Worm (Caenorhabditis elegans) whole organism, L4 larva: Measurements from ENCODE around the gene F41H10.3.

Experiments
- F10B5.3 ChIP-seq: sonication (generic microtip); optimal IDR thresholded peaks from 2 replicates; lab custom pipeline; 2016; ENCODE audit warnings: mild to moderate bottlenecking, missing genetic modification characterization, missing compliant biosample characterization
- T20F7.1 ChIP-seq: fragments of 200-800 bp; sonication (Bioruptor generic); optimal IDR thresholded peaks from 2 replicates; lab custom pipeline; 2018; ENCODE audit warnings: mild to moderate bottlenecking, missing genetic modification characterization, missing compliant biosample characterization
- Y105C5A.15 ChIP-seq: fragments of 200-800 bp; sonication (Bioruptor generic); IDR thresholded peaks from 2 replicates; pipeline ENCODE4 v1.3.6; 2022; ENCODE audit warnings: missing genetic modification characterization, missing compliant biosample characterization
- ZK337.2 ChIP-seq: fragments of 200-800 bp; sonication (Bioruptor generic); IDR thresholded peaks from 2 replicates; pipeline ENCODE4 v1.3.6; 2022; ENCODE audit warnings: missing genetic modification reagents, missing genetic modification characterization, missing compliant biosample characterization
- ZK546.5 ChIP-seq, 2 experiments: sonication (generic microtip); optimal IDR thresholded peaks; 2 replicates each; lab custom pipeline; 2017; ENCODE audit warnings: missing biosample characterization in 2 of 2, missing genetic modification characterization in 2 of 2
- aha-1 ChIP-seq: fragments of 150-350 bp; peaks from one replicate; lab custom pipeline; 2014; ENCODE audit warnings: missing biosample characterization, missing genetic modification characterization
- aly-2 ChIP-seq: sonication (generic microtip); optimal IDR thresholded peaks from 2 replicates; lab custom pipeline; 2018; ENCODE audit warnings: missing biosample characterization, missing genetic modification characterization
- attf-4 ChIP-seq: sonication (generic microtip); optimal IDR thresholded peaks from 3 replicates; lab custom pipeline; 2017; ENCODE audit warnings: missing biosample characterization, missing genetic modification characterization
- ceh-20 ChIP-seq: fragments of 200-800 bp; sonication (Bioruptor generic); IDR thresholded peaks from 2 replicates; pipeline ENCODE4 v1.3.6; 2022; ENCODE audit warnings: missing genetic modification reagents, missing genetic modification characterization, missing compliant biosample characterization
- ceh-28 ChIP-seq: fragments of 150-350 bp; optimal IDR thresholded peaks from 2 replicates; lab custom pipeline; 2014; ENCODE audit warnings: missing biosample characterization, missing genetic modification reagents, missing genetic modification characterization
- ceh-44 ChIP-seq: fragments of 200-800 bp; sonication (Bioruptor generic); IDR thresholded peaks from 2 replicates; pipeline ENCODE4 v1.3.6; 2022; ENCODE audit warnings: missing genetic modification reagents, missing genetic modification characterization, missing compliant biosample characterization
- daf-12 ChIP-seq: fragments of 150-350 bp; optimal IDR thresholded peaks from 2 replicates; lab custom pipeline; 2014; ENCODE audit warnings: missing biosample characterization, missing genetic modification reagents, missing genetic modification characterization
- daf-8 ChIP-seq: fragments of 200-800 bp; sonication (Bioruptor generic); IDR thresholded peaks from 2 replicates; pipeline ENCODE4 v1.3.6; 2022; ENCODE audit warnings: missing genetic modification characterization, missing compliant biosample characterization
- dmd-8 ChIP-seq: fragments of 200-800 bp; sonication (Bioruptor generic); IDR thresholded peaks from 2 replicates; pipeline ENCODE4 v1.3.6; 2022; ENCODE audit warnings: missing genetic modification characterization, missing compliant biosample characterization
- fos-1 ChIP-seq: fragments of 150-350 bp; optimal IDR thresholded peaks from 2 replicates; lab custom pipeline; 2014; ENCODE audit warnings: missing biosample characterization, missing genetic modification characterization
- gei-8 ChIP-seq: fragments of 200-800 bp; sonication (Bioruptor generic); optimal IDR thresholded peaks from 2 replicates; lab custom pipeline; 2018; ENCODE audit warnings: mild to moderate bottlenecking, missing genetic modification characterization, missing compliant biosample characterization
- hlh-11 ChIP-seq: fragments of 200-800 bp; sonication (Bioruptor generic); optimal IDR thresholded peaks from 2 replicates; lab custom pipeline; 2018; ENCODE audit warnings: mild to moderate bottlenecking, missing genetic modification characterization, missing compliant biosample characterization
- hmg-1.1 ChIP-seq: fragments of 200-800 bp; sonication (Bioruptor generic); IDR thresholded peaks from 2 replicates; pipeline ENCODE4 v1.3.6; 2022; ENCODE audit warnings: missing genetic modification reagents, missing genetic modification characterization, missing compliant biosample characterization
- lin-38 ChIP-seq: fragments of 200-800 bp; sonication (Bioruptor generic); IDR thresholded peaks from 2 replicates; pipeline ENCODE4 v1.3.6; 2022; ENCODE audit warnings: missing genetic modification reagents, missing genetic modification characterization, missing compliant biosample characterization
- lin-39 ChIP-seq: fragments of 150-350 bp; optimal IDR thresholded peaks from 2 replicates; lab custom pipeline; 2014; ENCODE audit warnings: missing biosample characterization, missing genetic modification reagents, missing genetic modification characterization
- madf-9 ChIP-seq: fragments of 200-800 bp; sonication (Bioruptor generic); conservative IDR thresholded peaks from 2 replicates; pipeline ENCODE4 v1.3.6; 2022; ENCODE audit warnings: missing genetic modification reagents, missing genetic modification characterization, missing compliant biosample characterization
- mxl-2 ChIP-seq: fragments of 200-800 bp; sonication (Bioruptor generic); conservative IDR thresholded peaks from 2 replicates; pipeline ENCODE4 v1.3.6; 2022; ENCODE audit warnings: missing genetic modification reagents, missing genetic modification characterization, missing compliant biosample characterization
- nhr-102 ChIP-seq: sonication (generic microtip); optimal IDR thresholded peaks from 2 replicates; lab custom pipeline; 2016; ENCODE audit warnings: mild to moderate bottlenecking, missing genetic modification characterization, moderate library complexity, missing compliant biosample characterization
- nhr-41 ChIP-seq: fragments of 200-800 bp; sonication (Bioruptor generic); IDR thresholded peaks from 2 replicates; pipeline ENCODE4 v1.3.6; 2022; ENCODE audit warnings: missing genetic modification reagents, missing genetic modification characterization, missing compliant biosample characterization
- nhr-76 ChIP-seq: fragments of 150-350 bp; optimal IDR thresholded peaks from 2 replicates; lab custom pipeline; 2014; ENCODE audit warnings: missing biosample characterization, missing genetic modification characterization
- nhr-77 ChIP-seq: fragments of 150-350 bp; optimal IDR thresholded peaks from 2 replicates; lab custom pipeline; 2014; ENCODE audit warnings: missing biosample characterization, missing genetic modification characterization
- pqm-1 ChIP-seq: sonication (generic microtip); optimal IDR thresholded peaks from 2 replicates; lab custom pipeline; 2017; ENCODE audit warnings: missing biosample characterization, missing genetic modification characterization
- rbr-2 ChIP-seq: sonication (generic microtip); optimal IDR thresholded peaks from 2 replicates; lab custom pipeline; 2016; ENCODE audit warnings: missing genotype, missing genetic modification characterization, missing compliant biosample characterization
- saeg-2 ChIP-seq: fragments of 200-800 bp; sonication (Bioruptor generic); IDR thresholded peaks from 2 replicates; pipeline ENCODE4 v1.3.6; 2022; ENCODE audit warnings: missing genetic modification reagents, missing genetic modification characterization, missing compliant biosample characterization
- snpc-4 ChIP-seq: fragments of 150-350 bp; optimal IDR thresholded peaks from 2 replicates; lab custom pipeline; 2014; ENCODE audit warnings: missing biosample characterization, missing genetic modification characterization
- spr-1 ChIP-seq: sonication (generic microtip); optimal IDR thresholded peaks from 2 replicates; lab custom pipeline; 2016; ENCODE audit warnings: mild to moderate bottlenecking, missing genetic modification characterization, missing compliant biosample characterization
- spr-3 ChIP-seq: fragments of 200-800 bp; sonication (Bioruptor generic); optimal IDR thresholded peaks from 2 replicates; lab custom pipeline; 2018; ENCODE audit warnings: mild to moderate bottlenecking, missing genetic modification characterization, missing compliant biosample characterization
- tra-1 ChIP-seq: fragments of 200-800 bp; sonication (Bioruptor generic); IDR thresholded peaks from 2 replicates; pipeline ENCODE4 v1.3.6; 2022; ENCODE audit warnings: missing genetic modification reagents, missing genetic modification characterization, missing compliant biosample characterization
- unc-62 ChIP-seq, 3 experiments: fragments of 150-350 bp in 1 of 3; sonication (generic microtip); optimal IDR thresholded peaks in 2 of 3; peaks in 1 of 3; 1 replicate in 1 of 3; 2 replicates in 2 of 3; lab custom pipeline; 2014 to 2017; ENCODE audit warnings: missing biosample characterization in 3 of 3, missing genetic modification characterization in 3 of 3, missing genetic modification reagents in 3 of 3, missing genotype in 1 of 3
- zfp-2 ChIP-seq: sonication (generic microtip); optimal IDR thresholded peaks from 2 replicates; lab custom pipeline; 2016; ENCODE audit warnings: mild to moderate bottlenecking, missing genetic modification characterization, missing compliant biosample characterization
- ztf-7 ChIP-seq: fragments of 150-350 bp; optimal IDR thresholded peaks from 2 replicates; lab custom pipeline; 2014; ENCODE audit warnings: missing biosample characterization, missing genetic modification characterization

F41H10.3 gene

DNA sequence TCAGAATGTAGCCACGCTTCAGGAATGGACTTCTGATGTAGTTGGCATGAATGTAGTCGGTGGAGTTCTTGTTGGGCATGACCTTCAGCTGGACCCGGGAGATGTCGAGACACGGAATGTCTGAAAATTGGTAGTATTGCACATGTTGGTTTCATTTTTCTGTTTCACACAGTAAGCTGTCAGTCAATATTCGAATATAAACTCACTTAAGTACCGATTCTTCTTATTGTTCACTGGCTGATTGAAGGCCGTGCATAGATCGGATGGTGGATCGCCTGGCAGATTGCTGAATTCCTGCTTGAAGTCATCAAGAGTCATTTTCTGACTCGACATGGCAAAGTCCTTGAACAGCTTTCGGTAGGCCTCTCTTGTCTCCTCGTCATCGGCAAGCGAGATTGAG, 39.5 kb downstream of the F41H10.3 start:
- no peak for TF ChIP-seq ZK546.5 (tag; optimal IDR thresholded peaks at IDR 0.05; lab: Kevin White, UChicago)
- TF ChIP-seq unc-62 (GFP tag; optimal IDR thresholded peaks at IDR 0.05 in 1 of 2; lab: Kevin White, UChicago), result peak in 1 of 2 experiments; percentile 95
- TF ChIP-seq unc-62 (tag; optimal IDR thresholded peaks at IDR 0.05; lab: Kevin White, UChicago), result no peak
- no peak for TF ChIP-seq lin-39 (tag; lab: Kevin White, UChicago)
- no peak for TF ChIP-seq fos-1 (tag; lab: Kevin White, UChicago)

DNA sequence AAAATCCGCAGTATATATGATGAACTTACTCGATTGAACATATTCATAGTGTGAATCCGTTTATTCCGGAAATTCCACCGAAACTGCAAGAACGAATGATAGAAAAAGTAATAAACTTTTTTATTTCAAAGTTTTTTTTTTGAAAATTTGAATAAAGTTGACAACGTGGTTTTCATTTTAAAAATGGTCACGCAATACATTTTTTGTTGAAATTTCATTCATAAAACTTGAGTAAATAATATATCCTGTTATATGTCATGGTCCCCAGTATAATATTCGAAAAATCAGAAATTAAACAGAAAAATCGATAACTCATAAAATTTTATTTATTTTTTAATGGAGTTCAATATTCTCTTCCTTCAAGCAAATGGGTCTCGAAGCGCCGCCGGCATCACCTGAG, 41.5 kb downstream of the F41H10.3 start, which contains the start of gene ZK616.65:
TSS of gene ZK616.65 (minus strand) at position 101 of the 400 bp plus-strand sequence.
- TF ChIP-seq ceh-28 (tag; lab: Kevin White, UChicago) (no peak), daf-8 (no peak), hlh-11 (tag; lab: Kevin White, UChicago) (no peak), ceh-20 (GFP tag; lab: Robert Waterston, UW) (no peak), aly-2 (tag; lab: Kevin White, UChicago) (no peak), snpc-4 (tag; lab: Kevin White, UChicago) (no peak), zfp-2 (tag; lab: Kevin White, UChicago) (no peak)

DNA sequence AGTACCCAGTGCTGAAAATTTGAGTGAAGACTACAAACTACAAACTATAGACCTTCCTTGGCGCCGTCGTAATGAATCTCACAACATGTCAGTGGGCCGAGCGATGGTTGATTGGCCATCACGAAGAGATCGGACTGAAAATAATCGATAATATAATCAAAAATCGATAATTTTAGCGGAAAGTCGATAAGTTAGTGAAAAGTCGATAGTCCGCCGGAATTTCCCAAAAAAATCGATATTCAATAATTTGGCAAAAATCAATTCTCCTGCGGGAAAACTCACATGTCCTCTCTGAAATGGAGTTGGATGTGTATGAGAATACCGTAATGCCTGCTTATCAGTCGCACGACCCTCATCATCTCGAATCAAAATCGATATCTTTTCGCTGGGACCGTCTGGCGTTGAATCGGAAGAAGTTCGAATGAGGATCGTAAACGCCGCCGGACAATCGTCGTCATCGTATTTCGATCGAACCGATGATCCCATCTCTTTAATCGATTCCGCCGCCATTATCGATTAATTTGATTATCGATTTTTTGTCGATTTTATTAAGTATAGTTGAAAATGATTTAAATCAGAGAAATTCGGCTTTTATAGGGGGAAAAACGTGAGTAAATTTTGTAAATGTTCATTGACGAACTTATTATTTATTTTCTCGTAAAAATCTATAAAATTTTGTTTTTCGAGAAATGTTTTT, 42.2 kb downstream of the F41H10.3 start, which contains the start of gene ZK616.8:
TSS of gene ZK616.8 (minus strand) at position 553 of the 697 bp plus-strand sequence.
- TF ChIP-seq madf-9 (GFP tag; lab: Robert Waterston, UW), result no peak
- no peak for TF ChIP-seq mxl-2 (GFP tag; lab: Robert Waterston, UW)
- TF ChIP-seq tra-1 (GFP tag; lab: Robert Waterston, UW), result no peak
- peak; percentile 85 for TF ChIP-seq ceh-28 (tag; lab: Kevin White, UChicago)
- no peak for TF ChIP-seq ceh-44 (GFP tag; lab: Robert Waterston, UW)
- TF ChIP-seq nhr-41 (GFP tag; lab: Robert Waterston, UW), result no peak
- no peak for TF ChIP-seq gei-8

DNA sequence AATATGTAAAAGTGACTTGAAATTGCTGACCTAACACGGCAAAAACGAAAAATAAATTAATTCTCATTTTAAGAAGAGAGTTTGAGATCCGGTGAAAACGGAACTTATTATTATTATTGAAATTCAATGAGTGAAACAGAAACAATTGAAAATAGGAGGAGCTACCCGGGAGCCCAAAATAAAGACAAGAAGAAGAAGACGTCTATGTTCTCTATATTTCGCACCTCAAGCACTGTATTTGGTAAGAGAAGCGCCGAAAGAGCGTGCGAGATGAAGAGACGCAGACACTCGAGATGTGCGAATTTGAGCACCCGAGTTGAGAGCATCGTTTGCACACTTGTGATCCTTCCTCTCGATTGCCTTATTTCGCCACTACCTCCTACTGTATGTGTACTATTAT, 46.1 kb downstream of the F41H10.3 start, which contains the start of gene spp-7:
TSS of gene spp-7 (minus strand) at position 101 of the 400 bp plus-strand sequence.
- TF ChIP-seq nhr-77, result no peak
- no peak for TF ChIP-seq pqm-1
- no peak for TF ChIP-seq ztf-7 (tag; lab: Kevin White, UChicago)
- TF ChIP-seq spr-3, result no peak
- no peak for TF ChIP-seq nhr-76 (tag; lab: Kevin White, UChicago)
- TF ChIP-seq ZK337.2 (GFP tag; lab: Robert Waterston, UW), result no peak
- TF ChIP-seq daf-12 (tag; lab: Kevin White, UChicago), result no peak
- no peak for TF ChIP-seq rbr-2 (tag; lab: Kevin White, UChicago)
- no peak for TF ChIP-seq Y105C5A.15 (GFP tag; lab: Robert Waterston, UW)
- TF ChIP-seq dmd-8 (GFP tag; lab: Robert Waterston, UW), result no peak
- no peak for TF ChIP-seq lin-38 (GFP tag; lab: Robert Waterston, UW)
- no peak for TF ChIP-seq ceh-44 (GFP tag; lab: Robert Waterston, UW)
- TF ChIP-seq T20F7.1 (GFP tag; lab: Kevin White, UChicago), result no peak
- no peak for TF ChIP-seq saeg-2 (GFP tag; lab: Robert Waterston, UW)
- no peak for TF ChIP-seq hmg-1.1
- TF ChIP-seq nhr-102, result no peak
- no peak for TF ChIP-seq F10B5.3 (tag; lab: Kevin White, UChicago)
- TF ChIP-seq aha-1 (tag; lab: Kevin White, UChicago), result no peak
- no peak for TF ChIP-seq attf-4 (tag; lab: Kevin White, UChicago)
- TF ChIP-seq spr-1, result no peak
